Fruit fly (Drosophila melanogaster) whole organism, embryonic: ENCODE data around the gene rb.

Experiments used
- Atf-2 ChIP-seq: fragments of 200-800 bp; sonication (Bioruptor generic); optimal IDR thresholded peaks from 2 replicates; lab custom pipeline; 2016; ENCODE audit warnings: missing biosample characterization, missing genetic modification characterization
- B-H2 ChIP-seq: fragments of 200-800 bp; sonication (Bioruptor generic); optimal IDR thresholded peaks from 2 replicates; lab custom pipeline; 2018; ENCODE audit warnings: missing biosample characterization, mild to moderate bottlenecking, missing genetic modification characterization
- Bgb ChIP-seq: fragments of 200-800 bp; sonication (Bioruptor generic); IDR thresholded peaks from 2 replicates; pipeline ENCODE4 v1.3.6; 2022; ENCODE audit warnings: missing biosample characterization, missing genetic modification characterization; ENCODE audit not compliant: partially characterized antibody
- CG10565 ChIP-seq: fragments of 200-800 bp; sonication (Bioruptor generic); optimal IDR thresholded peaks from 3 replicates; lab custom pipeline; 2016; ENCODE audit warnings: missing biosample characterization, mild to moderate bottlenecking, missing genetic modification characterization
- CG11085 ChIP-seq: fragments of 200-800 bp; sonication (Bioruptor generic); IDR thresholded peaks from 2 replicates; pipeline ENCODE4 v1.3.6; 2022; ENCODE audit warnings: missing biosample characterization, missing genetic modification characterization
- CG12104 ChIP-seq: fragments of 200-800 bp; sonication (Bioruptor generic); optimal IDR thresholded peaks from 3 replicates; lab custom pipeline; 2016; ENCODE audit warnings: missing biosample characterization, missing genetic modification characterization
- CG12391 ChIP-seq: fragments of 200-800 bp; sonication (Bioruptor generic); optimal IDR thresholded peaks from 3 replicates; lab custom pipeline; 2018; ENCODE audit warnings: missing biosample characterization, mild to moderate bottlenecking, missing genetic modification characterization, moderate library complexity
- CG12659 ChIP-seq: fragments of 200-800 bp; sonication (Bioruptor generic); optimal IDR thresholded peaks from 3 replicates; lab custom pipeline; 2017; ENCODE audit warnings: mild to moderate bottlenecking, missing biosample characterization, missing genetic modification reagents, missing genetic modification characterization
- CG14710 ChIP-seq: fragments of 200-800 bp; sonication (Bioruptor generic); optimal IDR thresholded peaks from 3 replicates; lab custom pipeline; 2019; ENCODE audit warnings: missing biosample characterization, mild to moderate bottlenecking, missing genetic modification characterization, moderate library complexity
- CG15696 ChIP-seq: fragments of 200-800 bp; sonication (Bioruptor generic); optimal IDR thresholded peaks from 2 replicates; lab custom pipeline; 2019; ENCODE audit warnings: missing biosample characterization, mild to moderate bottlenecking, missing genetic modification characterization, moderate library complexity
- CG16815 ChIP-seq: fragments of 200-800 bp; sonication (Bioruptor generic); optimal IDR thresholded peaks from 3 replicates; lab custom pipeline; 2017; ENCODE audit warnings: missing biosample characterization, mild to moderate bottlenecking, missing genetic modification characterization
- CG1832 ChIP-seq: fragments of 200-800 bp; sonication (Bioruptor generic); optimal IDR thresholded peaks from 2 replicates; lab custom pipeline; 2017; ENCODE audit warnings: missing biosample characterization, mild to moderate bottlenecking, missing genetic modification characterization, inconsistent platforms
- CG31441 ChIP-seq: fragments of 200-800 bp; sonication (Bioruptor generic); IDR thresholded peaks from 2 replicates; pipeline ENCODE4 v1.3.6; 2022; ENCODE audit warnings: missing biosample characterization, missing genetic modification characterization
- CG32772 ChIP-seq: fragments of 200-800 bp; sonication (Bioruptor generic); IDR thresholded peaks from 2 replicates; pipeline ENCODE4 v1.3.6; 2022; ENCODE audit warnings: missing biosample characterization, missing genetic modification characterization
- CG33213 ChIP-seq: fragments of 200-800 bp; sonication (Bioruptor generic); optimal IDR thresholded peaks from 3 replicates; lab custom pipeline; 2016; ENCODE audit warnings: missing biosample characterization, missing genetic modification characterization
- CG3847 ChIP-seq: fragments of 200-800 bp; sonication (Bioruptor generic); IDR thresholded peaks from 2 replicates; pipeline ENCODE4 v1.3.6; 2022; ENCODE audit warnings: missing biosample characterization, missing genetic modification characterization
- CG5180 ChIP-seq: fragments of 200-800 bp; sonication (Bioruptor generic); optimal IDR thresholded peaks from 3 replicates; lab custom pipeline; 2017; ENCODE audit warnings: missing biosample characterization, missing genetic modification characterization, mild to moderate bottlenecking, moderate library complexity, missing genetic modification reagents
- CG6689 ChIP-seq: fragments of 200-800 bp; sonication (Bioruptor generic); IDR thresholded peaks from 2 replicates; pipeline ENCODE4 v1.3.6; 2022; ENCODE audit warnings: missing biosample characterization, missing genetic modification characterization
- CG8944 ChIP-seq: fragments of 200-800 bp; sonication (Bioruptor generic); optimal IDR thresholded peaks from 3 replicates; lab custom pipeline; 2016; ENCODE audit warnings: missing biosample characterization, missing genetic modification characterization
- CG9727 ChIP-seq: fragments of 200-800 bp; sonication (Bioruptor generic); optimal IDR thresholded peaks from 3 replicates; lab custom pipeline; 2017; ENCODE audit warnings: missing biosample characterization, mild to moderate bottlenecking, missing genetic modification characterization
- CG9817 ChIP-seq: fragments of 200-800 bp; sonication (Bioruptor generic); optimal IDR thresholded peaks from 2 replicates; lab custom pipeline; 2018; ENCODE audit warnings: missing biosample characterization, mild to moderate bottlenecking, missing genetic modification characterization, moderate library complexity
- Dad ChIP-seq: fragments of 200-800 bp; sonication (Bioruptor generic); optimal IDR thresholded peaks from 3 replicates; lab custom pipeline; 2016; ENCODE audit warnings: missing biosample characterization, missing genetic modification characterization
- Dbx ChIP-seq: fragments of 200-800 bp; sonication (Bioruptor generic); IDR thresholded peaks from 3 replicates; pipeline ENCODE4 v1.3.6; 2022; ENCODE audit warnings: missing biosample characterization, missing genetic modification characterization
- E2f2 ChIP-seq: fragments of 200-800 bp; sonication (Bioruptor generic); IDR thresholded peaks from 2 replicates; pipeline ENCODE4 v1.3.6; 2022; ENCODE audit warnings: missing biosample characterization, missing genetic modification characterization
- Ets65A ChIP-seq: fragments of 200-800 bp; sonication (Bioruptor generic); peaks from one replicate; lab custom pipeline; 2016; ENCODE audit warnings: missing biosample characterization, missing genetic modification characterization
- HLH54F ChIP-seq: fragments of 200-800 bp; sonication (Bioruptor generic); optimal IDR thresholded peaks from 3 replicates; lab custom pipeline; 2016; ENCODE audit warnings: missing biosample characterization, missing genetic modification characterization
- Hmr ChIP-seq: fragments of 200-800 bp; sonication (Bioruptor generic); optimal IDR thresholded peaks from 3 replicates; lab custom pipeline; 2017; ENCODE audit warnings: mild to moderate bottlenecking, missing biosample characterization, missing genetic modification reagents, missing genetic modification characterization
- Hr3 ChIP-seq: fragments of 200-800 bp; sonication (Bioruptor generic); optimal IDR thresholded peaks from 3 replicates; lab custom pipeline; 2016; ENCODE audit warnings: missing biosample characterization, missing genetic modification characterization
- Myb ChIP-seq: fragments of 200-800 bp; sonication (Bioruptor generic); optimal IDR thresholded peaks from 2 replicates; lab custom pipeline; 2016; ENCODE audit warnings: missing biosample characterization, missing genetic modification characterization
- Nf-YB ChIP-seq: fragments of 200-800 bp; sonication (Bioruptor generic); optimal IDR thresholded peaks from 3 replicates; lab custom pipeline; 2019; ENCODE audit warnings: missing biosample characterization, mild to moderate bottlenecking, missing genetic modification characterization, moderate library complexity
- Poxn ChIP-seq: fragments of 200-800 bp; sonication (Bioruptor generic); IDR thresholded peaks from 2 replicates; pipeline ENCODE4 v1.3.6; 2022; ENCODE audit warnings: missing biosample characterization, missing genetic modification characterization
- Sox102F ChIP-seq: fragments of 200-800 bp; sonication (Bioruptor generic); optimal IDR thresholded peaks from 2 replicates; lab custom pipeline; 2018; ENCODE audit warnings: missing biosample characterization, mild to moderate bottlenecking, missing genetic modification characterization, moderate library complexity
- Taf1 ChIP-seq: fragments of 200-800 bp; sonication (Bioruptor generic); IDR thresholded peaks from 2 replicates; pipeline ENCODE4 v1.3.6; 2022; ENCODE audit warnings: missing biosample characterization, missing genetic modification characterization
- Usf ChIP-seq: fragments of 200-800 bp; sonication (Bioruptor generic); optimal IDR thresholded peaks from 2 replicates; lab custom pipeline; 2017; ENCODE audit warnings: missing genotype, missing biosample characterization, missing genetic modification characterization
- Xbp1 ChIP-seq: fragments of 200-800 bp; sonication (Bioruptor generic); optimal IDR thresholded peaks from 3 replicates; lab custom pipeline; 2016; ENCODE audit warnings: missing biosample characterization, mild to moderate bottlenecking, missing genetic modification characterization
- cad ChIP-seq: fragments of >200 bp; optimal IDR thresholded peaks from 2 replicates; lab custom pipeline; 2017; ENCODE audit warnings: missing biosample characterization, missing genetic modification characterization
- crp ChIP-seq, 2 experiments: fragments of 200-800 bp; sonication (Bioruptor generic); optimal IDR thresholded peaks; 2 replicates in 1 of 2; 3 replicates in 1 of 2; lab custom pipeline; 2017; ENCODE audit warnings: missing biosample characterization in 2 of 2, missing genetic modification characterization in 2 of 2, mild to moderate bottlenecking in 1 of 2, moderate library complexity in 1 of 2
- dmrt11E ChIP-seq: fragments of 200-800 bp; sonication (Bioruptor generic); optimal IDR thresholded peaks from 3 replicates; lab custom pipeline; 2018; ENCODE audit warnings: missing biosample characterization, mild to moderate bottlenecking, missing genetic modification characterization, moderate library complexity
- fru ChIP-seq: fragments of >200 bp; optimal IDR thresholded peaks from 2 replicates; lab custom pipeline; 2017
- gcm ChIP-seq: fragments of 200-800 bp; sonication (Bioruptor generic); optimal IDR thresholded peaks from 2 replicates; lab custom pipeline; 2019; ENCODE audit warnings: missing biosample characterization, mild to moderate bottlenecking, missing genetic modification characterization, moderate library complexity
- lmd ChIP-seq: fragments of 200-800 bp; sonication (Bioruptor generic); IDR thresholded peaks from 2 replicates; pipeline ENCODE4 v1.3.6; 2022; ENCODE audit warnings: missing biosample characterization, missing genetic modification characterization
- pan ChIP-seq, 4 experiments: fragments of >200 bp in 3 of 4; fragments of 200-800 bp in 1 of 4; sonication (Bioruptor generic) in 1 of 4; optimal IDR thresholded peaks in 3 of 4; IDR thresholded peaks in 1 of 4; 2 replicates each; pipeline versions ENCODE4 v1.3.6 to Lab custom; 2017 to 2022; ENCODE audit warnings: missing biosample characterization in 2 of 4, missing genetic modification characterization in 2 of 4, mixed read lengths in 1 of 4
- phol ChIP-seq: fragments of 200-800 bp; sonication (Bioruptor generic); optimal IDR thresholded peaks from 3 replicates; lab custom pipeline; 2018; ENCODE audit warnings: missing biosample characterization, mild to moderate bottlenecking, missing genetic modification characterization, moderate library complexity
- sima ChIP-seq: fragments of 200-800 bp; sonication (Bioruptor generic); optimal IDR thresholded peaks from 2 replicates; lab custom pipeline; 2016; ENCODE audit warnings: missing biosample characterization, missing genetic modification characterization
- sisA ChIP-seq: fragments of 200-800 bp; sonication (Bioruptor generic); IDR thresholded peaks from 2 replicates; pipeline ENCODE4 v1.3.6; 2022; ENCODE audit warnings: missing biosample characterization, missing genetic modification characterization
- sr ChIP-seq: fragments of 200-800 bp; sonication (Bioruptor generic); IDR thresholded peaks from 3 replicates; pipeline ENCODE4 v1.3.6; 2022; ENCODE audit warnings: missing biosample characterization, missing genetic modification characterization
- stwl ChIP-seq: fragments of 200-800 bp; sonication (Bioruptor generic); optimal IDR thresholded peaks from 3 replicates; lab custom pipeline; 2018; ENCODE audit warnings: missing biosample characterization, mild to moderate bottlenecking, missing genetic modification characterization, moderate library complexity
- ttk ChIP-seq: fragments of 200-800 bp; sonication (Bioruptor generic); IDR thresholded peaks from 2 replicates; pipeline ENCODE4 v2.1.2; 2022; ENCODE audit warnings: missing biosample characterization, missing genetic modification characterization
- tx ChIP-seq: fragments of 200-800 bp; sonication (Bioruptor generic); optimal IDR thresholded peaks from 2 replicates; lab custom pipeline; 2016; ENCODE audit warnings: missing biosample characterization, missing genetic modification characterization
- vvl ChIP-seq: fragments of 200-800 bp; sonication (Bioruptor generic); IDR thresholded peaks from 2 replicates; pipeline ENCODE4 v1.3.6; 2022; ENCODE audit warnings: missing biosample characterization, missing genetic modification characterization
- wek ChIP-seq: fragments of 200-800 bp; sonication (Bioruptor generic); optimal IDR thresholded peaks from 3 replicates; lab custom pipeline; 2018; ENCODE audit warnings: missing biosample characterization, mild to moderate bottlenecking, missing genetic modification characterization, moderate library complexity

rb gene

DNA sequence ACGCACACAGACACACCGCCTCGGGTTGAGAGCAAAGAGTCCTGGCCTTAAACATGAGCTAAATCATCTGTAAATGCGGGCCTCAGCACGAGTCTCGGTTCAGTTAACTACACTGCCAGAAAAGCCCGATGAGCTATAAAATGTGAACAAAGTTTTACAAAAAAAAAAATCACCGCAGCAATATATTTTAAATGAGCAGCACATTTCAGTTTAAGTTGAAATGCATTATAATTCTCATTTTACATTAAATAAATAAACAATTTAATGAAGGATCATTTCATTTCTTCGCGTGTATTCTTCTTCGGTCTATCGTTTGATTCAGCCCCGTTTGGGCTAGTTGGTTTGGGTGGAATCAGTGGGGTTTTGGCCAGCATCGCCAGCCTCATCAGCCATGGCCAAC, 35.1 kb downstream of the rb start (continued):
- no peak for TF ChIP-seq Dad (GFP tag; lab: Kevin White, UChicago)
- TF ChIP-seq E2f2: no peak
- no peak for TF ChIP-seq ttk
- TF ChIP-seq crp (GFP tag; optimal IDR thresholded peaks at IDR 0.05; lab: Kevin White, UChicago): no peak
- no peak for TF ChIP-seq cad (GFP tag; lab: Kevin White, UChicago)
- peak; percentile 11 for TF ChIP-seq gcm
- peak; percentile 37 for TF ChIP-seq Xbp1
- no peak for TF ChIP-seq Poxn (GFP tag; lab: Robert Waterston, UW)
- peak; percentile 27 for TF ChIP-seq Sox102F (GFP tag; lab: Kevin White, UChicago)
- no peak for TF ChIP-seq tx (GFP tag; lab: Kevin White, UChicago)
- TF ChIP-seq CG12104 (GFP tag; lab: Kevin White, UChicago): no peak
- no peak for TF ChIP-seq CG12659
- TF ChIP-seq Usf (GFP tag; lab: Kevin White, UChicago): no peak
- TF ChIP-seq Atf-2 (GFP tag; lab: Kevin White, UChicago): no peak
- no peak for TF ChIP-seq B-H2 (GFP tag; lab: Kevin White, UChicago)
- TF ChIP-seq Hmr (GFP tag; lab: Kevin White, UChicago): peak; percentile 18
- no peak for TF ChIP-seq CG5180 (GFP tag; lab: Kevin White, UChicago)
- TF ChIP-seq phol: peak; percentile 11
- TF ChIP-seq Hr3: no peak
- TF ChIP-seq CG1832 (GFP tag; lab: Kevin White, UChicago): no peak
- no peak for TF ChIP-seq CG11085 (GFP tag; lab: Robert Waterston, UW)
- TF ChIP-seq CG10565: no peak
- TF ChIP-seq vvl: peak; percentile 45; the same call in 1 of the 2 replicates
- TF ChIP-seq dmrt11E (tag; lab: Kevin White, UChicago): peak; percentile 55
- peak; percentile 48; the same call in 1 of the 2 replicates for TF ChIP-seq CG6689
- TF ChIP-seq CG33213 (GFP tag; lab: Kevin White, UChicago): no peak
- TF ChIP-seq wek (GFP tag; lab: Kevin White, UChicago): no peak
- TF ChIP-seq HLH54F (GFP tag; lab: Kevin White, UChicago): no peak
- peak; percentile 9 for TF ChIP-seq Ets65A
- no peak for TF ChIP-seq Nf-YB (GFP tag; lab: Kevin White, UChicago)
- TF ChIP-seq pan (optimal IDR thresholded peaks at IDR 0.05; lab: Kevin White, UChicago): no peak
- TF ChIP-seq pan (GFP tag; optimal IDR thresholded peaks at IDR 0.05 in 1 of 2, IDR thresholded peaks at IDR 0.05 in 1 of 2): peak in 1 of 2 experiments; percentile 42
- no peak for TF ChIP-seq CG32772 (GFP tag; lab: Robert Waterston, UW)
- no peak for TF ChIP-seq Taf1 (GFP tag; lab: Robert Waterston, UW)
- peak; percentile 25; the same call in 1 of the 2 replicates for TF ChIP-seq sisA (GFP tag; lab: Robert Waterston, UW)
- no peak for TF ChIP-seq CG8944 (GFP tag; lab: Kevin White, UChicago)
- no peak for TF ChIP-seq sr (GFP tag; lab: Robert Waterston, UW)
- TF ChIP-seq sima (GFP tag; lab: Kevin White, UChicago): no peak
- TF ChIP-seq Bgb (GFP tag; lab: Robert Waterston, UW): no peak
- TF ChIP-seq CG9817 (tag; lab: Kevin White, UChicago): peak; percentile 2
- no peak for TF ChIP-seq fru
- TF ChIP-seq Dbx (GFP tag; lab: Robert Waterston, UW): no peak
- peak; percentile 26 for TF ChIP-seq CG15696 (tag; lab: Kevin White, UChicago)
- TF ChIP-seq lmd (GFP tag; lab: Robert Waterston, UW): peak; percentile 17; the same call in 1 of the 2 replicates
- TF ChIP-seq CG14710: peak; percentile 5
- peak; percentile 23; the same call in 1 of the 2 replicates for TF ChIP-seq CG31441
- TF ChIP-seq stwl: no peak
- TF ChIP-seq CG12391: peak; percentile 36
- no peak for TF ChIP-seq Myb (GFP tag; lab: Kevin White, UChicago)
- TF ChIP-seq CG16815 (GFP tag; lab: Kevin White, UChicago): no peak
- peak; percentile 60 for TF ChIP-seq CG9727 (GFP tag; lab: Kevin White, UChicago)
- TF ChIP-seq CG3847: no peak
